Worm (Caenorhabditis elegans) whole organism, L3 larva: ENCODE results near the gene E02H4.7.

Experiments
- R02D3.7 ChIP-seq: fragments of 150-350 bp; optimal IDR thresholded peaks from 2 replicates; lab custom pipeline; 2014; ENCODE audit warnings: missing biosample characterization, missing genetic modification characterization
- aly-2 ChIP-seq: fragments of 150-350 bp; optimal IDR thresholded peaks from 2 replicates; lab custom pipeline; 2014; ENCODE audit warnings: missing biosample characterization, missing genetic modification characterization
- ceh-16 ChIP-seq: sonication (generic microtip); optimal IDR thresholded peaks from 2 replicates; lab custom pipeline; 2017; ENCODE audit warnings: missing biosample characterization, missing genetic modification characterization
- ceh-28 ChIP-seq: fragments of 150-350 bp; optimal IDR thresholded peaks from 2 replicates; lab custom pipeline; 2014; ENCODE audit warnings: missing biosample characterization, missing genetic modification reagents, missing genetic modification characterization
- daf-12 ChIP-seq: fragments of 150-350 bp; optimal IDR thresholded peaks from 2 replicates; lab custom pipeline; 2014; ENCODE audit warnings: missing biosample characterization, missing genetic modification reagents, missing genetic modification characterization
- egl-5 ChIP-seq: fragments of 150-350 bp; optimal IDR thresholded peaks from 2 replicates; lab custom pipeline; 2017; ENCODE audit warnings: missing biosample characterization, missing genetic modification reagents, missing genetic modification characterization, inconsistent platforms
- elt-1 ChIP-seq: fragments of 150-350 bp; optimal IDR thresholded peaks from 2 replicates; lab custom pipeline; 2014; ENCODE audit warnings: missing biosample characterization, missing genetic modification characterization
- elt-2 ChIP-seq: sonication (generic microtip); optimal IDR thresholded peaks from 2 replicates; lab custom pipeline; 2016; ENCODE audit warnings: missing genetic modification reagents, mild to moderate bottlenecking, missing genetic modification characterization, missing compliant biosample characterization
- fkh-2 ChIP-seq: fragments of 150-350 bp; optimal IDR thresholded peaks from 2 replicates; lab custom pipeline; 2014; ENCODE audit warnings: missing biosample characterization, missing genetic modification reagents, missing genetic modification characterization
- hmg-11 ChIP-seq: sonication (generic microtip); optimal IDR thresholded peaks from 2 replicates; lab custom pipeline; 2016; ENCODE audit warnings: missing genetic modification characterization, missing compliant biosample characterization
- jun-1 ChIP-seq: fragments of 150-350 bp; optimal IDR thresholded peaks from 2 replicates; lab custom pipeline; 2014; ENCODE audit warnings: missing biosample characterization, missing genetic modification reagents, missing genetic modification characterization
- lin-15B ChIP-seq: fragments of 150-350 bp; optimal IDR thresholded peaks from 2 replicates; lab custom pipeline; 2014; ENCODE audit warnings: missing biosample characterization, missing genetic modification characterization
- lin-39 ChIP-seq: fragments of 150-350 bp; optimal IDR thresholded peaks from 2 replicates; lab custom pipeline; 2018; ENCODE audit warnings: missing biosample characterization, missing genetic modification reagents, missing genetic modification characterization
- mdl-1 ChIP-seq: fragments of 150-350 bp; optimal IDR thresholded peaks from 2 replicates; lab custom pipeline; 2014; ENCODE audit warnings: missing biosample characterization, missing genetic modification characterization
- mml-1 ChIP-seq: fragments of 150-350 bp; sonication (generic microtip); optimal IDR thresholded peaks from 3 replicates; lab custom pipeline; 2014; ENCODE audit warnings: missing biosample characterization, missing genetic modification characterization
- nfya-1 ChIP-seq: sonication (generic microtip); optimal IDR thresholded peaks from 2 replicates; lab custom pipeline; 2017; ENCODE audit warnings: missing genetic modification characterization, mild to moderate bottlenecking, missing compliant biosample characterization, antibody characterized with exemption, moderate library complexity; ENCODE audit not compliant: insufficient read depth
- nhr-11 ChIP-seq: fragments of 150-350 bp; optimal IDR thresholded peaks from 2 replicates; lab custom pipeline; 2014; ENCODE audit warnings: missing biosample characterization, missing genetic modification characterization
- nhr-12 ChIP-seq: fragments of 150-350 bp; optimal IDR thresholded peaks from 2 replicates; lab custom pipeline; 2014; ENCODE audit warnings: missing biosample characterization, missing genetic modification characterization
- nhr-23 ChIP-seq: fragments of 150-350 bp; optimal IDR thresholded peaks from 2 replicates; lab custom pipeline; 2014; ENCODE audit warnings: missing biosample characterization, missing genetic modification reagents, missing genetic modification characterization
- nhr-25 ChIP-seq: sonication (generic microtip); optimal IDR thresholded peaks from 2 replicates; lab custom pipeline; 2017; ENCODE audit warnings: missing biosample characterization, missing genetic modification characterization
- nhr-43 ChIP-seq: sonication (generic microtip); optimal IDR thresholded peaks from 2 replicates; lab custom pipeline; 2016; ENCODE audit warnings: mild to moderate bottlenecking, missing genetic modification characterization, missing compliant biosample characterization; ENCODE audit not compliant: poor library complexity, severe bottlenecking
- nhr-67 ChIP-seq: fragments of 150-350 bp; optimal IDR thresholded peaks from 2 replicates; lab custom pipeline; 2014; ENCODE audit warnings: missing biosample characterization, missing genetic modification characterization
- nhr-76 ChIP-seq: fragments of 150-350 bp; sonication (generic microtip); optimal IDR thresholded peaks from 5 replicates; lab custom pipeline; 2014; ENCODE audit warnings: missing biosample characterization, missing genetic modification characterization
- nhr-77 ChIP-seq: fragments of 150-350 bp; optimal IDR thresholded peaks from 2 replicates; lab custom pipeline; 2014; ENCODE audit warnings: missing biosample characterization, missing genetic modification characterization
- pha-4 ChIP-seq: fragments of 150-350 bp; optimal IDR thresholded peaks from 2 replicates; lab custom pipeline; 2014; ENCODE audit warnings: missing biosample characterization, missing genetic modification reagents, missing genetic modification characterization
- pqm-1 ChIP-seq: fragments of 150-350 bp; optimal IDR thresholded peaks from 2 replicates; lab custom pipeline; 2017; ENCODE audit warnings: missing biosample characterization, missing genetic modification characterization, inconsistent platforms
- snpc-4 ChIP-seq: fragments of 150-350 bp; optimal IDR thresholded peaks from 2 replicates; lab custom pipeline; 2014; ENCODE audit warnings: missing biosample characterization, missing genetic modification characterization
- unc-62 ChIP-seq: fragments of 150-350 bp; sonication (generic microtip); optimal IDR thresholded peaks from 4 replicates; lab custom pipeline; 2014; ENCODE audit warnings: missing biosample characterization, missing genetic modification reagents, missing genetic modification characterization
- zag-1 ChIP-seq: fragments of 150-350 bp; optimal IDR thresholded peaks from 2 replicates; lab custom pipeline; 2014; ENCODE audit warnings: missing biosample characterization, missing genetic modification characterization
- ztf-11 ChIP-seq: fragments of 150-350 bp; optimal IDR thresholded peaks from 2 replicates; lab custom pipeline; 2014; ENCODE audit warnings: missing biosample characterization, missing genetic modification characterization
- ztf-4 ChIP-seq: fragments of 150-350 bp; optimal IDR thresholded peaks from 2 replicates; lab custom pipeline; 2014; ENCODE audit warnings: missing biosample characterization, missing genetic modification characterization

E02H4.7 gene

DNA sequence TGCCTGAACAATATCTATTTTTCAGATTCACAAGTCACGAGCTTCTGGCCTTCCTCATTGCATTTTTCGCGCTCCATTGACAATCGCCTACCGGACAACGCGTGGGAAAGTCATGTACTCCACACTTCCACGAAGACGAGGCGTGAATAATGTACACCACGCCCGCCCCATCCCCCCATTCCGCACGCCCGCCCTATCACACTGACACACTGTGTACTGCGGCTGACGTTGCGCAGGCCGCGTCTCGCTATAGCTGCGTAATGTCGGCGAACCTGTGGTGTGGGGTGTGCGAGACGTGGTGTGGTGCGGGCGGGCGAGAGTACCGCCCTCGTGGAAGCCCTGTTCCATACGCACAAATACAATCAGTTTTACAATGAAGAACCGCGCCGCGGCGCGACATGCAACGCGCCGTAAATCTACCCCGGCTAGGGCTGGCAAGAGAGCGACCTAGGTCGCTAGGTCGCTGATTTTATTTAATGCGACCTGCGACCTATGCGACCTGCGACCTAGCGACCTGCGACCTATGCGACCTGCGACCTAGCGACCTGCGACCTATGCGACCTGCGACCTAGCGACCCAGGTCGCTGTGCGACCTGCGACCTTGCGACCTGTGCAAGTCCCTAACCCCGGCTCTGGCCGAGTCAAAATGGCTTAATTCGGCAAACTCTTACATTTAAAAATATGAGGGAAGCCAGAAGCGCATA, 19.8 kb upstream of the E02H4.7 start:
- no peak for TF ChIP-seq nhr-67 (tag; lab: Kevin White, UChicago)
- no peak for TF ChIP-seq fkh-2 (tag; lab: Kevin White, UChicago)
- no peak for TF ChIP-seq nhr-43
- no peak for TF ChIP-seq nhr-23 (tag; lab: Kevin White, UChicago)
- TF ChIP-seq egl-5 (tag; lab: Kevin White, UChicago): no peak

DNA sequence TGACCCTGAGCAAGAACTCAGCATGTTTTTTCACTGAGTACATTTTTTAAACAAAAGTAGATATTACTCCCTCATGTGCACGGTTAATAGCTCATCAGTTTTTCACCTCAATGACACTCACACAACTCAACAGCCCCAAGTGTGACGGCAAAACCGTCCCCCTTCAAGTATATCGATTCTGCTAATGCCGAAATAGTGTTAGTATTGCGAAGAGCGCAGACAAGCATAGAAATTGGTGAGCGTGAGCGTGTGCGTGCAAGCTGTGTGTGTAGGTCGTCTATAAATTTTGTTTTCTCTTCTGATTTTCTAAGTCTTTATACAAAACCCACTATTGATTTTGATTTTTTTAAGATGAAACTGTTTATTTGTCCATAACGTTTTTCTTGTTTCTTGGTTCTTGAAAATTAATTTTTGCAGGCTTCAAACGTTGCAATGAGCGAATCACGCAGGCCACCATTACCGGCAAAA, 17.7 kb upstream of the E02H4.7 start, which contains the start of gene K04C1.2:
Gene K04C1.2, plus strand, starts transcription at position 418 of the 468 bp plus-strand sequence.
- TF ChIP-seq unc-62 (GFP tag; lab: Kevin White, UChicago): no peak
- TF ChIP-seq lin-39 (tag; lab: Kevin White, UChicago): peak; percentile 42
- TF ChIP-seq nhr-43: no peak
- TF ChIP-seq lin-15B: no peak
- peak; percentile 50 for TF ChIP-seq nfya-1 (tag; lab: Kevin White, UChicago)
- TF ChIP-seq nhr-76 (tag; lab: Kevin White, UChicago): no peak
- TF ChIP-seq pha-4: peak; percentile 75
- no peak for TF ChIP-seq aly-2
- TF ChIP-seq ceh-16 (tag; lab: Kevin White, UChicago): no peak
- TF ChIP-seq jun-1 (tag; lab: Kevin White, UChicago): peak; percentile 4
- no peak for TF ChIP-seq daf-12 (tag; lab: Kevin White, UChicago)
- TF ChIP-seq nhr-25 (tag; lab: Kevin White, UChicago): peak; percentile 9
- TF ChIP-seq hmg-11 (tag; lab: Kevin White, UChicago): peak; percentile 73
- peak; percentile 61 for TF ChIP-seq ceh-28 (tag; lab: Kevin White, UChicago)
- peak; percentile 58 for TF ChIP-seq elt-2 (tag; lab: Kevin White, UChicago)
- TF ChIP-seq pqm-1: peak; percentile 44

DNA sequence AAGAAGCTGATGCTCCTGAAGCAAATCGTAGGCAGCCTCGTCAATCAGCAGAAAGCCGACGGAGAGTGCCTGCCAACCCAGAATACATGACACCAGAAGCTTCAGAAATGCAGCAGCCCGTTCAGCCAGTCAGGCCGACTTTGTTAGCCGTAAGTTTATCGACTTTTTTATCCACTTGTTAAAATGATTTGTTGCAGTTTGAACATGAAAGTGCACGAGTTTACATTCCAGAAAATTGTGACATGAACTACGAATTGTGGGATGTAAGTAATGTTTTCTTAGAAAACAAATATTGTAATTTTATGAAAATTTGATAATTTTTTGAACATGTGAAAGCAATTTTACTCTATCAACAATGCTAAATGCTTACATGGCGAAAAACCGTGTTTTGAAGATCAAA, 15.9 kb upstream of the E02H4.7 start:
- TF ChIP-seq jun-1 (tag; lab: Kevin White, UChicago) (no peak), mml-1 (tag; lab: Kevin White, UChicago) (no peak), ztf-11 (tag; lab: Kevin White, UChicago) (no peak), aly-2 (no peak), lin-15B (no peak), ceh-28 (tag; lab: Kevin White, UChicago) (no peak), ceh-16 (tag; lab: Kevin White, UChicago) (no peak), zag-1 (tag; lab: Kevin White, UChicago) (no peak), nhr-76 (tag; lab: Kevin White, UChicago) (no peak)

DNA sequence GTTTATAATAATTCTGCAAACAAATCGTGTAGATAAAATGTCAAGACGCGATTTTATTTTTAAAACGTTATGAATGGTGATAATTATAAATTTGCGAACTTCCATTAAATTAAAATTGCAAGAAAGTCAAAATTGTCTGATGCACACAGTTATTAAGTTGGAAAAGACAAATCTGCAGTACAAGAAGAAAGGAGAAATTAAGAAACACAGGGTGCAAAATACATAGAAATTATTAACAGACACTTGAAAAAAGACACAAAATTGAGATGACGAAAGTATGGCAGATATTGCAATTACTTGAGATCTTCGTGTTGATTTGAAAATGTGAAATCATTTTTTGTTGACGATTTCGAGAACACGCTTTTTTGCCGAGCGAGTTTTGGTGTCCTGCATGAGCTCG, 14.5 kb upstream of the E02H4.7 start:
- no peak for TF ChIP-seq pqm-1
- no peak for TF ChIP-seq ceh-28 (tag; lab: Kevin White, UChicago)
- no peak for TF ChIP-seq nhr-43
- TF ChIP-seq nhr-23 (tag; lab: Kevin White, UChicago): no peak
- no peak for TF ChIP-seq ceh-16 (tag; lab: Kevin White, UChicago)
- TF ChIP-seq nhr-12 (tag; lab: Kevin White, UChicago): no peak
- no peak for TF ChIP-seq mdl-1 (tag; lab: Kevin White, UChicago)
- no peak for TF ChIP-seq nhr-77 (tag; lab: Kevin White, UChicago)
- no peak for TF ChIP-seq egl-5 (tag; lab: Kevin White, UChicago)
- TF ChIP-seq unc-62 (GFP tag; lab: Kevin White, UChicago): no peak
- no peak for TF ChIP-seq fkh-2 (tag; lab: Kevin White, UChicago)
- TF ChIP-seq jun-1 (tag; lab: Kevin White, UChicago): no peak
- no peak for TF ChIP-seq pha-4
- no peak for TF ChIP-seq snpc-4
- TF ChIP-seq R02D3.7 (tag; lab: Kevin White, UChicago): no peak
- no peak for TF ChIP-seq nhr-11
- TF ChIP-seq ztf-4 (tag; lab: Kevin White, UChicago): no peak
- TF ChIP-seq elt-2 (tag; lab: Kevin White, UChicago): no peak

DNA sequence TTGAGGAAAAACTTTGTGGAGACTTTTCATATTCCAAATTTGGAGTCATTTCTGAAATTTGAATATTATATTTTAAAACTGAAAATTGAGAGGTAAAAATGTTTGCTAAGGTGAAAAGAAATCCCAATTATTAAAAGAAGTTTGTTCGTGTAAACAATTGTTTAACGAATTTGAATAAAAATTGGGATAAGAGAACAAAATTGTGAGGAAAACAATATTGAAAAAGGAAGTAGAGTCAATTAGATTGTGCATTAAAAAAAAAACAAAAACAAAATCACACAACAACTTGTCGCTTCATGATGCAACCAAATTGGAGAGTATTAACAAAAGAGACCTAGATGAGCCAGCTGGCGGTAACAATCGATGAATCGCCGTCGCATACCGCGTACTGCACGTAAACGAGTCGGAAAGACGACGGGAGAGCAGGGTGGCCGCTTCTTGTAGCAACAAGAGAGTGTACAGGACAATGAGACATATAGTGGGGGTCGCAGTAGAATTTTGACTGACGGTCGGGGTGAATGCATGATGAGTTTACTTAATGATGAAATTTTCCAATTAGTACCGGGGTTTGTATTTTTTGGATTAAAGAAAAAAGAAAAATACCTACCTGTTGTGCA, 12.6 kb upstream of the E02H4.7 start, which contains the start of gene K04C1.3:
Gene K04C1.3, minus strand, starts transcription at position 51 of the 617 bp plus-strand sequence.
- TF ChIP-seq elt-1 (no peak), elt-2 (tag; lab: Kevin White, UChicago) (peak; percentile 3)
